In the genomic region with DNA sequence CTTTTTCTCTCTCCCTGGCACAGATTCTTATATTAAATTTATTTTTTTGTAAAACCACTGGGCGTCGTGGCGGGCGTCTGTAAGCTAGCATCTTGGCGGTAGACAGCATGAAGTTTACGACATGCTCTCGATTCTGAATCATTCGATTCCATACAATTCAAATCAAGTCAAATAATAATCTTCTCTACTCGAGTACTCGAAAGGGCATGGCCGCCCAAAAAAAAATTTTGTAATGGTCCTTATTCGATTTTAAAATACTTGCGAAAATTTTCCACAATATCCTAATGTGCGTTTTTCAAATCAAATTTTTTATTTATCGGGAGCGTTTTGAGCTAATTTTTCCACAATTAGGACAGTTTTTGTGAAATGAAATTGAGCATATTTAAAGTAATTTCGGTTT, we compare ENCODE assay signal across 2 worm cellular contexts.
TF ChIP-seq lines count a peak whose summit lies in the region.

No protein-coding gene starts in this region.

TF ChIP-seq in whole organism, L4 larva, 104 proteins besides CTCF, POLR2A, EP300 and RAD21:
- TF ChIP-seq spr-1 (tag; optimal IDR thresholded peaks at IDR 0.05; lab: Kevin White, UChicago) (no peak), saeg-2 (GFP tag; IDR thresholded peaks at IDR 0.05; lab: Robert Waterston, UW) (no peak), ama-1 (optimal IDR thresholded peaks at IDR 0.05; lab: Kevin White, UChicago) (no peak), aha-1 (tag; lab: Kevin White, UChicago) (peak; percentile 95), Y5F2A.4 (GFP tag; optimal IDR thresholded peaks at IDR 0.05; lab: Kevin White, UChicago) (no peak), mxl-3 (GFP tag; optimal IDR thresholded peaks at IDR 0.05; lab: Kevin White, UChicago) (no peak), mep-1 (tag; optimal IDR thresholded peaks at IDR 0.05; lab: Kevin White, UChicago) (no peak)

TF ChIP-seq in whole organism, young adult, 124 proteins besides CTCF, POLR2A, EP300 and RAD21:
- TF ChIP-seq egl-18 (GFP tag; IDR thresholded peaks at IDR 0.05; lab: Robert Waterston, UW) (no peak), repo-1 (tag; optimal IDR thresholded peaks at IDR 0.05; lab: Kevin White, UChicago) (no peak), zfh-2 (GFP tag; conservative IDR thresholded peaks at IDR 0.05; lab: Robert Waterston, UW) (no peak), rpc-1 (optimal IDR thresholded peaks at IDR 0.05; lab: Kevin White, UChicago) (peak; percentile 8), rpc-1 (tag; optimal IDR thresholded peaks at IDR 0.05; lab: Kevin White, UChicago) (peak; percentile 38), tbp1 (GFP tag; optimal IDR thresholded peaks at IDR 0.05; lab: Kevin White, UChicago) (no peak)
